Worm (Caenorhabditis elegans) whole organism, young adult: ENCODE data around the gene ani-3.

Experiments
- Y95B8A.8 ChIP-seq: fragments of 200-800 bp; sonication (Bioruptor generic); IDR thresholded peaks from 2 replicates; pipeline ENCODE4 v1.3.6; 2022; ENCODE audit warnings: missing genetic modification reagents, missing genetic modification characterization, missing compliant biosample characterization
- ceh-91 ChIP-seq: fragments of 200-800 bp; sonication (Bioruptor generic); IDR thresholded peaks from 2 replicates; pipeline ENCODE4 v1.3.6; 2022; ENCODE audit warnings: missing genetic modification reagents, missing genetic modification characterization, missing compliant biosample characterization
- egl-18 ChIP-seq: fragments of 200-800 bp; sonication (Bioruptor generic); IDR thresholded peaks from 2 replicates; pipeline ENCODE4 v1.3.6; 2022; ENCODE audit warnings: missing genetic modification reagents, missing genetic modification characterization, missing compliant biosample characterization
- snpc-4 ChIP-seq, 5 experiments: fragments of 150-350 bp in 1 of 5; sonication (generic microtip) in 4 of 5; optimal IDR thresholded peaks; 2 replicates each; lab custom pipeline; 2014 to 2018; ENCODE audit warnings: missing genetic modification characterization in 5 of 5, missing biosample characterization in 3 of 5, antibody characterized with exemption in 2 of 5, mild to moderate bottlenecking in 2 of 5, missing compliant biosample characterization in 2 of 5, missing genotype in 2 of 5, moderate library complexity in 2 of 5, missing genetic modification reagents in 1 of 5

DNA sequence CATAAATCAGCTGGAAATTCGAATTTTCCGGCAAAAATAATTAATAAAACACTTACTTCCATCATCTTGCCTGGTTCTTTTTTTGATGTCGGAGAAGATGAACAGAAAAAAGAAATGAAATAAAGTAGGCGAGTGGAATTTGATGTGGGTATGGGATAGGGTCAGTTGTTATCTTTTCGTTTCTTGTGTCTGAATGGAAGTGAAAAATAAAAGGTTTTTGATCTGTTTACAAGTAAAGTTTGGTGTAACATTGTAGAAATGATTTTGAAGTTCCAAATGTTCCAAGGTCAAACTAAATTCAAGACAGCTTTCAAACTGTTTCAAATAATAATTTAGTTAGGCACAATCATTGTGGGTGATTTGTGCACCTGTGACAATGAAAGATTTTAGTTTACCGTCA is 39.9 kb downstream of the ani-3 start, which contains the start of gene W04E12.7:
- TF ChIP-seq snpc-4 (GFP tag; optimal IDR thresholded peaks at IDR 0.05; lab: Kevin White, UChicago) (no peak), snpc-4 (tag; optimal IDR thresholded peaks at IDR 0.05; lab: Kevin White, UChicago) (no peak), egl-18 (GFP tag; lab: Robert Waterston, UW) (no peak), Y95B8A.8 (GFP tag; lab: Robert Waterston, UW) (no peak), ceh-91 (GFP tag; lab: Robert Waterston, UW) (no peak)
